Worm (Caenorhabditis elegans) whole organism, young adult: ENCODE measurements around the gene fip-7.

Source experiments
- F10E7.11 ChIP-seq: sonication (generic microtip); optimal IDR thresholded peaks from 2 replicates; lab custom pipeline; 2017; ENCODE audit warnings: mild to moderate bottlenecking, missing genetic modification characterization, moderate library complexity, missing compliant biosample characterization
- Y95B8A.8 ChIP-seq: fragments of 200-800 bp; sonication (Bioruptor generic); IDR thresholded peaks from 2 replicates; pipeline ENCODE4 v1.3.6; 2022; ENCODE audit warnings: missing genetic modification reagents, missing genetic modification characterization, missing compliant biosample characterization
- athp-1 ChIP-seq: sonication (generic microtip); optimal IDR thresholded peaks from 2 replicates; lab custom pipeline; 2017; ENCODE audit warnings: mild to moderate bottlenecking, missing genetic modification characterization, missing compliant biosample characterization
- attf-5 ChIP-seq: fragments of 200-800 bp; sonication (Bioruptor generic); optimal IDR thresholded peaks from 2 replicates; lab custom pipeline; 2018; ENCODE audit warnings: mild to moderate bottlenecking, missing genetic modification characterization, missing compliant biosample characterization
- ccch-3 ChIP-seq: fragments of 200-800 bp; sonication (Bioruptor generic); optimal IDR thresholded peaks from 2 replicates; lab custom pipeline; 2018; ENCODE audit warnings: mild to moderate bottlenecking, missing genetic modification characterization, missing compliant biosample characterization
- let-607 ChIP-seq, 2 experiments: fragments of 200-800 bp in 1 of 2; sonication (Bioruptor generic) in 1 of 2; sonication (generic microtip) in 1 of 2; optimal IDR thresholded peaks; 2 replicates each; lab custom pipeline; 2016 to 2018; ENCODE audit warnings: mild to moderate bottlenecking in 2 of 2, missing compliant biosample characterization in 2 of 2, missing genetic modification characterization in 2 of 2, moderate library complexity in 2 of 2, missing genotype in 1 of 2
- madf-3 ChIP-seq: fragments of 200-800 bp; sonication (Bioruptor generic); IDR thresholded peaks from 2 replicates; pipeline ENCODE4 v1.3.6; 2022; ENCODE audit warnings: missing genetic modification reagents, missing genetic modification characterization, missing compliant biosample characterization
- nhr-120 ChIP-seq: fragments of 200-800 bp; sonication (Bioruptor generic); IDR thresholded peaks from 2 replicates; pipeline ENCODE4 v1.3.6; 2022; ENCODE audit warnings: missing genetic modification characterization, missing compliant biosample characterization
- nhr-80 ChIP-seq: sonication (generic microtip); optimal IDR thresholded peaks from 2 replicates; lab custom pipeline; 2016; ENCODE audit warnings: missing genetic modification characterization, missing compliant biosample characterization
- rpc-1 ChIP-seq, 2 experiments: fragments of 150-350 bp in 1 of 2; sonication (generic microtip) in 1 of 2; optimal IDR thresholded peaks; 2 replicates each; lab custom pipeline; 2014 to 2018; ENCODE audit warnings: missing biosample characterization in 1 of 2, missing genetic modification characterization in 1 of 2, missing genetic modification reagents in 1 of 2, missing genotype in 1 of 2
- ztf-22 ChIP-seq: fragments of 200-800 bp; sonication (Bioruptor generic); optimal IDR thresholded peaks from 2 replicates; lab custom pipeline; 2018; ENCODE audit warnings: mild to moderate bottlenecking, missing genetic modification characterization, moderate library complexity, missing compliant biosample characterization

DNA sequence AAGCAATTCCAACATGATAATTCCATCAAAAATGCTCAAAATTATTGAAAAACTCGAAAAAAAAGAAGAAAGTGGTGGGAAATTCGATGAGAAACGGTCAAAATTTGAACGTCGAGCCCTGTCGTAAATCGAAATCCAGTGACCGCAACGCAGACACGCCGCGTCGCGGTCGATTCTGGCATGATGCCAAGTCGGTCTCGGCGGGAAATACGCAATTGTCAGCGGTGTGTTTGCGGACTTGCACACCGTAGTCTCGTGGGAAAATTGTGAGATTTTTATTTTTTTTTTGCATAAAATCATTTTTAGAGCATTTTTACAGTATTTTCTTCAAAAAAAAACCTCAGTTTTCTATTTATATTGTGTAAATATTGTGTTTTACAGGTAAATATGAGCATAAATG, 30.2 kb downstream of the fip-7 start, which contains the start of gene tsr-2:
- TF ChIP-seq let-607 (tag; optimal IDR thresholded peaks at IDR 0.05; lab: Kevin White, UChicago) (peak in 1 of 2 experiments; percentile 63), Y95B8A.8 (GFP tag; lab: Robert Waterston, UW) (peak; percentile 73), F10E7.11 (no peak), nhr-80 (tag; lab: Kevin White, UChicago) (peak; percentile 33), athp-1 (peak; percentile 42), nhr-120 (GFP tag; lab: Robert Waterston, UW) (no peak), attf-5 (GFP tag; lab: Kevin White, UChicago) (peak; percentile 89), madf-3 (GFP tag; lab: Robert Waterston, UW) (peak; percentile 100), rpc-1 (optimal IDR thresholded peaks at IDR 0.05; lab: Kevin White, UChicago) (peak; percentile 25), rpc-1 (tag; optimal IDR thresholded peaks at IDR 0.05; lab: Kevin White, UChicago) (no peak), ztf-22 (GFP tag; lab: Kevin White, UChicago) (no peak), ccch-3 (GFP tag; lab: Kevin White, UChicago) (no peak)
